Worm (Caenorhabditis elegans) whole organism, late embryonic: ENCODE results near the gene set-15.
A peak's percentile ranks its signal among the peaks of the same experiment; 100 is the strongest.

Experiments
- C08G9.2 ChIP-seq: sonication (generic microtip); optimal IDR thresholded peaks from 2 replicates; lab custom pipeline; 2016; ENCODE audit warnings: mild to moderate bottlenecking, missing genetic modification characterization, moderate library complexity, missing compliant biosample characterization
- C38D4.7 ChIP-seq: fragments of 200-800 bp; sonication (Bioruptor generic); optimal IDR thresholded peaks from 2 replicates; lab custom pipeline; 2018; ENCODE audit warnings: mild to moderate bottlenecking, missing genetic modification characterization, moderate library complexity, missing compliant biosample characterization
- K02D7.2 ChIP-seq: sonication (generic microtip); optimal IDR thresholded peaks from 2 replicates; lab custom pipeline; 2017; ENCODE audit warnings: mild to moderate bottlenecking, missing genetic modification characterization, missing compliant biosample characterization
- K09A11.1 ChIP-seq: sonication (generic microtip); optimal IDR thresholded peaks from 2 replicates; lab custom pipeline; 2017; ENCODE audit warnings: antibody characterized with exemption, mild to moderate bottlenecking, missing genetic modification characterization, missing compliant biosample characterization; ENCODE audit not compliant: insufficient read depth
- T23F11.4 ChIP-seq: fragments of 200-800 bp; sonication (Bioruptor generic); optimal IDR thresholded peaks from 2 replicates; lab custom pipeline; 2018; ENCODE audit warnings: mild to moderate bottlenecking, missing genetic modification characterization, missing compliant biosample characterization
- Y22D7AL.16 ChIP-seq: sonication (generic microtip); optimal IDR thresholded peaks from 2 replicates; lab custom pipeline; 2016; ENCODE audit warnings: missing genetic modification characterization, missing compliant biosample characterization
- ama-1 ChIP-seq: fragments of 150-350 bp; optimal IDR thresholded peaks from 2 replicates; lab custom pipeline; 2014
- ceh-2 ChIP-seq: sonication (generic microtip); optimal IDR thresholded peaks from 2 replicates; lab custom pipeline; 2016; ENCODE audit warnings: missing genotype, missing genetic modification characterization, missing compliant biosample characterization
- ceh-24 ChIP-seq: sonication (generic microtip); optimal IDR thresholded peaks from 2 replicates; lab custom pipeline; 2016; ENCODE audit warnings: mild to moderate bottlenecking, missing genetic modification characterization, missing compliant biosample characterization
- ceh-30 ChIP-seq: fragments of 150-350 bp; optimal IDR thresholded peaks from 2 replicates; lab custom pipeline; 2014; ENCODE audit warnings: missing biosample characterization, missing genetic modification characterization
- ceh-31 ChIP-seq: sonication (generic microtip); optimal IDR thresholded peaks from 2 replicates; lab custom pipeline; 2016; ENCODE audit warnings: missing genetic modification characterization, missing compliant biosample characterization
- ceh-34 ChIP-seq: sonication (generic microtip); optimal IDR thresholded peaks from 2 replicates; lab custom pipeline; 2016; ENCODE audit warnings: mild to moderate bottlenecking, missing genetic modification characterization, missing compliant biosample characterization
- ceh-45 ChIP-seq: fragments of 200-800 bp; sonication (Bioruptor generic); IDR thresholded peaks from 2 replicates; pipeline ENCODE4 v1.3.6; 2022; ENCODE audit warnings: missing genetic modification reagents, missing genetic modification characterization, missing compliant biosample characterization
- ceh-48 ChIP-seq: sonication (generic microtip); optimal IDR thresholded peaks from 2 replicates; lab custom pipeline; 2016; ENCODE audit warnings: missing genetic modification characterization, inconsistent platforms, missing compliant biosample characterization
- ceh-6 ChIP-seq: fragments of 200-800 bp; sonication (Bioruptor generic); optimal IDR thresholded peaks from 2 replicates; lab custom pipeline; 2018; ENCODE audit warnings: mild to moderate bottlenecking, missing genetic modification characterization, missing compliant biosample characterization
- ceh-9 ChIP-seq: sonication (generic microtip); optimal IDR thresholded peaks from 2 replicates; lab custom pipeline; 2016; ENCODE audit warnings: mild to moderate bottlenecking, missing genetic modification characterization, inconsistent platforms, missing compliant biosample characterization
- che-1 ChIP-seq: sonication (generic microtip); optimal IDR thresholded peaks from 2 replicates; lab custom pipeline; 2016; ENCODE audit warnings: mild to moderate bottlenecking, missing genetic modification characterization, missing compliant biosample characterization
- dmd-4 ChIP-seq: sonication (generic microtip); optimal IDR thresholded peaks from 2 replicates; lab custom pipeline; 2016; ENCODE audit warnings: borderline replicate concordance, missing genetic modification characterization, missing compliant biosample characterization
- dve-1 ChIP-seq: sonication (generic microtip); optimal IDR thresholded peaks from 2 replicates; lab custom pipeline; 2017; ENCODE audit warnings: antibody characterized with exemption, mild to moderate bottlenecking, missing genetic modification characterization, missing compliant biosample characterization
- elt-2 ChIP-seq: sonication (generic microtip); optimal IDR thresholded peaks from 2 replicates; lab custom pipeline; 2016; ENCODE audit warnings: missing genetic modification reagents, missing genetic modification characterization, missing compliant biosample characterization
- elt-4 ChIP-seq: sonication (generic microtip); optimal IDR thresholded peaks from 2 replicates; lab custom pipeline; 2016; ENCODE audit warnings: missing genetic modification characterization, missing compliant biosample characterization
- eyg-1 ChIP-seq: sonication (generic microtip); optimal IDR thresholded peaks from 2 replicates; lab custom pipeline; 2016; ENCODE audit warnings: missing genotype, missing genetic modification characterization, missing compliant biosample characterization
- fax-1 ChIP-seq: sonication (generic microtip); optimal IDR thresholded peaks from 2 replicates; lab custom pipeline; 2016; ENCODE audit warnings: missing genotype, missing genetic modification characterization, missing compliant biosample characterization
- fkh-6 ChIP-seq: sonication (generic microtip); optimal IDR thresholded peaks from 2 replicates; lab custom pipeline; 2016; ENCODE audit warnings: missing genetic modification characterization, missing compliant biosample characterization
- gmeb-2 ChIP-seq: sonication (generic microtip); optimal IDR thresholded peaks from 2 replicates; lab custom pipeline; 2016; ENCODE audit warnings: missing genetic modification characterization, inconsistent platforms, missing compliant biosample characterization
- hlh-13 ChIP-seq: fragments of 200-800 bp; sonication (Bioruptor generic); optimal IDR thresholded peaks from 2 replicates; lab custom pipeline; 2018; ENCODE audit warnings: mild to moderate bottlenecking, missing genetic modification characterization, missing compliant biosample characterization
- hlh-15 ChIP-seq: sonication (generic microtip); optimal IDR thresholded peaks from 2 replicates; lab custom pipeline; 2016; ENCODE audit warnings: missing genetic modification characterization, missing compliant biosample characterization
- hlh-30 ChIP-seq: sonication (generic microtip); optimal IDR thresholded peaks from 2 replicates; lab custom pipeline; 2017; ENCODE audit warnings: antibody characterized with exemption, missing genetic modification characterization, missing compliant biosample characterization; ENCODE audit not compliant: insufficient read depth
- hlh-6 ChIP-seq: sonication (generic microtip); optimal IDR thresholded peaks from 2 replicates; lab custom pipeline; 2016; ENCODE audit warnings: missing genotype, missing genetic modification characterization, missing compliant biosample characterization
- hlh-8 ChIP-seq: sonication (generic microtip); optimal IDR thresholded peaks from 2 replicates; lab custom pipeline; 2016; ENCODE audit warnings: missing genotype, missing genetic modification characterization, missing compliant biosample characterization
- lim-6 ChIP-seq: sonication (generic microtip); optimal IDR thresholded peaks from 2 replicates; lab custom pipeline; 2016; ENCODE audit warnings: missing genetic modification characterization, missing compliant biosample characterization
- lin-11 ChIP-seq: fragments of 200-800 bp; sonication (Bioruptor generic); optimal IDR thresholded peaks from 2 replicates; lab custom pipeline; 2018; ENCODE audit warnings: mild to moderate bottlenecking, missing genetic modification characterization, missing compliant biosample characterization
- mec-3 ChIP-seq: sonication (generic microtip); optimal IDR thresholded peaks from 2 replicates; lab custom pipeline; 2016; ENCODE audit warnings: borderline replicate concordance, missing genetic modification characterization, missing compliant biosample characterization
- nfya-1 ChIP-seq: sonication (generic microtip); optimal IDR thresholded peaks from 2 replicates; lab custom pipeline; 2017; ENCODE audit warnings: missing genetic modification characterization, mild to moderate bottlenecking, missing compliant biosample characterization, antibody characterized with exemption, moderate library complexity
- nhr-232 ChIP-seq: sonication (generic microtip); optimal IDR thresholded peaks from 2 replicates; lab custom pipeline; 2016; ENCODE audit warnings: missing genetic modification characterization, missing compliant biosample characterization
- pat-9 ChIP-seq: fragments of 200-800 bp; sonication (Bioruptor generic); optimal IDR thresholded peaks from 2 replicates; lab custom pipeline; 2018; ENCODE audit warnings: mild to moderate bottlenecking, missing genetic modification characterization, moderate library complexity, missing compliant biosample characterization
- pha-2 ChIP-seq: sonication (generic microtip); optimal IDR thresholded peaks from 2 replicates; lab custom pipeline; 2017; ENCODE audit warnings: mild to moderate bottlenecking, missing genetic modification characterization, missing compliant biosample characterization
- pqm-1 ChIP-seq: sonication (generic microtip); optimal IDR thresholded peaks from 2 replicates; lab custom pipeline; 2016; ENCODE audit warnings: missing genetic modification characterization, missing compliant biosample characterization
- pros-1 ChIP-seq: fragments of 150-350 bp; optimal IDR thresholded peaks from 2 replicates; lab custom pipeline; 2014; ENCODE audit warnings: missing biosample characterization, missing genetic modification reagents, missing genetic modification characterization
- ref-2 ChIP-seq: sonication (generic microtip); optimal IDR thresholded peaks from 2 replicates; lab custom pipeline; 2016; ENCODE audit warnings: missing genetic modification characterization, missing compliant biosample characterization
- rnt-1 ChIP-seq: sonication (generic microtip); optimal IDR thresholded peaks from 2 replicates; lab custom pipeline; 2016; ENCODE audit warnings: missing genetic modification characterization, missing compliant biosample characterization
- sdc-2 ChIP-seq: sonication (generic microtip); optimal IDR thresholded peaks from 2 replicates; lab custom pipeline; 2016; ENCODE audit warnings: missing genotype, missing genetic modification characterization, missing compliant biosample characterization
- sox-2 ChIP-seq: fragments of 200-800 bp; sonication (Bioruptor generic); IDR thresholded peaks from 2 replicates; pipeline ENCODE4 v1.3.6; 2022; ENCODE audit warnings: missing genetic modification reagents, missing genetic modification characterization, missing compliant biosample characterization
- sox-4 ChIP-seq: sonication (generic microtip); optimal IDR thresholded peaks from 2 replicates; lab custom pipeline; 2017; ENCODE audit warnings: mild to moderate bottlenecking, missing genetic modification characterization, inconsistent platforms, missing compliant biosample characterization
- syd-9 ChIP-seq: sonication (generic microtip); optimal IDR thresholded peaks from 2 replicates; lab custom pipeline; 2016; ENCODE audit warnings: mild to moderate bottlenecking, missing genetic modification characterization, moderate library complexity, missing compliant biosample characterization
- tbx-2 ChIP-seq: sonication (generic microtip); optimal IDR thresholded peaks from 2 replicates; lab custom pipeline; 2016; ENCODE audit warnings: missing genetic modification characterization, missing compliant biosample characterization
- tbx-7 ChIP-seq: sonication (generic microtip); optimal IDR thresholded peaks from 2 replicates; lab custom pipeline; 2016; ENCODE audit warnings: missing genotype, missing genetic modification characterization, missing compliant biosample characterization
- ttx-3 ChIP-seq: sonication (generic microtip); optimal IDR thresholded peaks from 2 replicates; lab custom pipeline; 2016; ENCODE audit warnings: missing genetic modification reagents, missing genetic modification characterization, missing compliant biosample characterization
- unc-3 ChIP-seq, 2 experiments: fragments of 200-800 bp in 1 of 2; sonication (Bioruptor generic) in 1 of 2; sonication (generic microtip) in 1 of 2; conservative IDR thresholded peaks in 1 of 2; optimal IDR thresholded peaks in 1 of 2; 2 replicates each; pipeline versions ENCODE4 v1.3.6 to Lab custom; 2016 to 2022; ENCODE audit warnings: missing compliant biosample characterization in 2 of 2, missing genetic modification characterization in 2 of 2, missing genetic modification reagents in 1 of 2
- unc-42 ChIP-seq: sonication (generic microtip); optimal IDR thresholded peaks from 2 replicates; lab custom pipeline; 2016; ENCODE audit warnings: missing genotype, missing genetic modification characterization, missing compliant biosample characterization
- unc-55 ChIP-seq: sonication (generic microtip); optimal IDR thresholded peaks from 2 replicates; lab custom pipeline; 2017; ENCODE audit warnings: missing biosample characterization, missing genetic modification reagents, missing genetic modification characterization

The set-15 gene

DNA sequence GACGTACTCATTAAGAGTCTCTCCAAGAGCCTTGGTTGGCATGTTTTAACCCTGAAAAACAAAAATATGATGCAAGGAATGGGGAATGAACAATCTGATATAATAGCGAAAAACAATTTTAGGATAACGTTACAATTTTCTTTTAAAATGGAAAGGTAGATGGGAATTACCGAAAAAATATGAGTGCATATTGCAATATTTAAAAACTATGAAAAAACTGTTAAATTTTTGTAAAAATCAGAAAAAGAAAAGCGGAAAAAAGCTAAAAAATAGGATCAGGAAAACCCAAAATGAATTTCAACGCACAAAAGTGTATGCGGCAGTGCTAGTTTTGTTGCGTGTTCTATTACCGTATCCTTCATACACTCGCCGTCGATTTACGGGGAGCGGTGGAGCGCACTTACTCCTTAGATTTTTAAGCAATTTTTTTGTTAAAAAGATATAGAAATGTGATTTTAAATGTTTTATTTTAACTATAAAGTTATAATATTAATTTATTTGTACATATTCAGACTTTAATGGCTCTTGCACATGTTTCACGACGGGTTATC, 30.2 kb downstream of the set-15 start, which contains the start of the genes rpl-20 and Y17G9B.5:
rpl-20 (minus strand) TSS at position 51 of the 551 bp plus-strand sequence.
Y17G9B.5 (plus strand) TSS at position 513 of the 551 bp plus-strand sequence.
- TF ChIP-seq T23F11.4 (GFP tag; lab: Kevin White, UChicago) (peak; percentile 79), ceh-45 (GFP tag; lab: Robert Waterston, UW) (peak; percentile 45; the same call in 1 of the 2 replicates), sdc-2 (tag; lab: Kevin White, UChicago) (peak; percentile 68), syd-9 (tag; lab: Kevin White, UChicago) (peak; percentile 71), ceh-31 (tag; lab: Kevin White, UChicago) (peak; percentile 93), ceh-30 (tag; lab: Kevin White, UChicago) (peak; percentile 99), ceh-48 (peak; percentile 77), unc-42 (tag; lab: Kevin White, UChicago) (peak; percentile 98), ttx-3 (tag; lab: Kevin White, UChicago) (peak; percentile 80), nhr-232 (tag; lab: Kevin White, UChicago) (no peak), fkh-6 (tag; lab: Kevin White, UChicago) (peak; percentile 40), hlh-6 (tag; lab: Kevin White, UChicago) (no peak), lin-11 (tag; lab: Kevin White, UChicago) (peak; percentile 60), K02D7.2 (tag; lab: Kevin White, UChicago) (peak; percentile 72), ceh-9 (tag; lab: Kevin White, UChicago) (no peak), Y22D7AL.16 (peak; percentile 41), C38D4.7 (peak; percentile 49), unc-55 (GFP tag; lab: Kevin White, UChicago) (peak; percentile 76), pha-2 (tag; lab: Kevin White, UChicago) (peak; percentile 79), eyg-1 (peak; percentile 17), dmd-4 (tag; lab: Kevin White, UChicago) (no peak), sox-4 (tag; lab: Kevin White, UChicago) (peak; percentile 58), elt-4 (no peak), che-1 (peak; percentile 49), fax-1 (tag; lab: Kevin White, UChicago) (peak; percentile 19), K09A11.1 (tag; lab: Kevin White, UChicago) (peak; percentile 86), pat-9 (tag; lab: Kevin White, UChicago) (peak; percentile 82), unc-3 (GFP tag; conservative IDR thresholded peaks at IDR 0.05; lab: Robert Waterston, UW) (peak; percentile 80), unc-3 (tag; optimal IDR thresholded peaks at IDR 0.05; lab: Kevin White, UChicago) (peak; percentile 83), hlh-15 (tag; lab: Kevin White, UChicago) (peak; percentile 51), ref-2 (tag; lab: Kevin White, UChicago) (peak; percentile 99), sox-2 (GFP tag; lab: Robert Waterston, UW) (peak; percentile 89), nfya-1 (peak; percentile 99), tbx-2 (tag; lab: Kevin White, UChicago) (peak; percentile 97), elt-2 (tag; lab: Kevin White, UChicago) (peak; percentile 94), ceh-2 (tag; lab: Kevin White, UChicago) (peak; percentile 63), pqm-1 (peak; percentile 81), ceh-24 (tag; lab: Kevin White, UChicago) (peak; percentile 47), mec-3 (no peak), gmeb-2 (tag; lab: Kevin White, UChicago) (peak; percentile 80), hlh-13 (GFP tag; lab: Kevin White, UChicago) (peak; percentile 62), ceh-34 (tag; lab: Kevin White, UChicago) (peak; percentile 98), hlh-8 (tag; lab: Kevin White, UChicago) (peak; percentile 72), pros-1 (tag; lab: Kevin White, UChicago) (peak; percentile 86), tbx-7 (tag; lab: Kevin White, UChicago) (peak; percentile 61), rnt-1 (tag; lab: Kevin White, UChicago) (peak; percentile 97), hlh-30 (tag; lab: Kevin White, UChicago) (peak; percentile 75), C08G9.2 (tag; lab: Kevin White, UChicago) (peak; percentile 70), ceh-6 (GFP tag; lab: Kevin White, UChicago) (peak; percentile 60), ama-1 (lab: Kevin White, UChicago) (no peak), dve-1 (tag; lab: Kevin White, UChicago) (peak; percentile 94), lim-6 (tag; lab: Kevin White, UChicago) (peak; percentile 11)
